Worm (Caenorhabditis elegans) whole organism, L1 larva: Measurements from ENCODE around the gene kcnl-3.
A peak's percentile ranks its signal among the peaks of the same experiment; 100 is the strongest.

Source experiments
- C04F5.9 ChIP-seq: sonication (generic microtip); optimal IDR thresholded peaks from 2 replicates; lab custom pipeline; 2016; ENCODE audit warnings: missing genetic modification characterization, missing compliant biosample characterization
- C16A3.4 ChIP-seq: fragments of 150-350 bp; optimal IDR thresholded peaks from 2 replicates; lab custom pipeline; 2014; ENCODE audit warnings: missing biosample characterization, missing genetic modification characterization
- F16B12.6 ChIP-seq: fragments of 150-350 bp; optimal IDR thresholded peaks from 2 replicates; lab custom pipeline; 2014; ENCODE audit warnings: missing biosample characterization, missing genetic modification characterization
- Y116A8C.19 ChIP-seq: sonication (generic microtip); optimal IDR thresholded peaks from 2 replicates; lab custom pipeline; 2016; ENCODE audit warnings: missing compliant biosample characterization, missing genetic modification characterization, borderline replicate concordance
- alr-1 ChIP-seq: fragments of 200-800 bp; sonication (Bioruptor generic); optimal IDR thresholded peaks from 2 replicates; lab custom pipeline; 2018; ENCODE audit warnings: borderline replicate concordance, mild to moderate bottlenecking, missing genetic modification characterization, missing compliant biosample characterization
- aly-2 ChIP-seq: fragments of 150-350 bp; optimal IDR thresholded peaks from 2 replicates; lab custom pipeline; 2014; ENCODE audit warnings: missing biosample characterization, missing genetic modification characterization
- ama-1 ChIP-seq: fragments of 150-350 bp; optimal IDR thresholded peaks from 2 replicates; lab custom pipeline; 2014
- blmp-1 ChIP-seq: fragments of 150-350 bp; optimal IDR thresholded peaks from 2 replicates; lab custom pipeline; 2014; ENCODE audit warnings: missing biosample characterization, missing genetic modification characterization
- ceh-63 ChIP-seq: fragments of 200-800 bp; sonication (Bioruptor generic); optimal IDR thresholded peaks from 2 replicates; lab custom pipeline; 2018; ENCODE audit warnings: mild to moderate bottlenecking, missing genetic modification characterization, missing compliant biosample characterization
- ceh-8 ChIP-seq: fragments of 200-800 bp; sonication (Bioruptor generic); optimal IDR thresholded peaks from 2 replicates; lab custom pipeline; 2018; ENCODE audit warnings: mild to moderate bottlenecking, missing genetic modification characterization, moderate library complexity, missing compliant biosample characterization
- ceh-82 ChIP-seq, 3 experiments: fragments of 150-350 bp in 1 of 3; sonication (generic microtip) in 2 of 3; optimal IDR thresholded peaks; 2 replicates each; lab custom pipeline; 2014 to 2017; ENCODE audit warnings: missing biosample characterization in 3 of 3, missing genetic modification characterization in 3 of 3
- ceh-88 ChIP-seq: fragments of 200-800 bp; sonication (Bioruptor generic); IDR thresholded peaks from 2 replicates; pipeline ENCODE4 v1.3.6; 2022; ENCODE audit warnings: missing genetic modification characterization, missing compliant biosample characterization
- ces-1 ChIP-seq: fragments of 150-350 bp; optimal IDR thresholded peaks from 2 replicates; lab custom pipeline; 2014; ENCODE audit warnings: missing biosample characterization, missing genetic modification reagents, missing genetic modification characterization
- dpl-1 ChIP-seq, 3 experiments: fragments of 150-350 bp in 2 of 3; sonication (generic microtip) in 1 of 3; optimal IDR thresholded peaks; 2 replicates each; lab custom pipeline; 2014 to 2017; ENCODE audit warnings: missing biosample characterization in 3 of 3, missing genetic modification characterization in 3 of 3, missing genetic modification reagents in 3 of 3
- dsc-1 ChIP-seq: sonication (generic microtip); optimal IDR thresholded peaks from 2 replicates; lab custom pipeline; 2016; ENCODE audit warnings: mild to moderate bottlenecking, missing genetic modification characterization, missing compliant biosample characterization
- efl-1 ChIP-seq, 4 experiments: fragments of 150-350 bp; optimal IDR thresholded peaks in 3 of 4; peaks in 1 of 4; 1 replicate in 1 of 4; 2 replicates in 3 of 4; lab custom pipeline; 2014; ENCODE audit warnings: missing biosample characterization in 2 of 4, missing genetic modification characterization in 2 of 4, missing genetic modification reagents in 2 of 4
- elt-2 ChIP-seq: sonication (generic microtip); optimal IDR thresholded peaks from 2 replicates; lab custom pipeline; 2016; ENCODE audit warnings: missing genetic modification characterization, mild to moderate bottlenecking, inconsistent platforms, missing compliant biosample characterization, missing genetic modification reagents
- ets-5 ChIP-seq: fragments of 200-800 bp; sonication (Bioruptor generic); IDR thresholded peaks from 2 replicates; pipeline ENCODE4 v1.3.6; 2022; ENCODE audit warnings: missing genetic modification characterization, missing compliant biosample characterization
- fkh-10 ChIP-seq: sonication (generic microtip); optimal IDR thresholded peaks from 2 replicates; lab custom pipeline; 2017; ENCODE audit warnings: missing biosample characterization, missing genetic modification reagents, missing genetic modification characterization
- fkh-8 ChIP-seq: sonication (generic microtip); optimal IDR thresholded peaks from 2 replicates; lab custom pipeline; 2016; ENCODE audit warnings: mild to moderate bottlenecking, missing genetic modification characterization, missing compliant biosample characterization
- fos-1 ChIP-seq: fragments of 150-350 bp; optimal IDR thresholded peaks from 2 replicates; lab custom pipeline; 2014; ENCODE audit warnings: missing biosample characterization, missing genetic modification characterization
- grh-1 ChIP-seq: fragments of 200-800 bp; sonication (Bioruptor generic); IDR thresholded peaks from 2 replicates; pipeline ENCODE4 v1.3.6; 2022; ENCODE audit warnings: missing genetic modification reagents, missing genetic modification characterization, missing compliant biosample characterization
- hlh-17 ChIP-seq: fragments of 200-800 bp; sonication (Bioruptor generic); optimal IDR thresholded peaks from 2 replicates; lab custom pipeline; 2018; ENCODE audit warnings: missing genetic modification characterization, mild to moderate bottlenecking, missing compliant biosample characterization, moderate library complexity, borderline replicate concordance
- hlh-4 ChIP-seq: sonication (generic microtip); optimal IDR thresholded peaks from 2 replicates; lab custom pipeline; 2016; ENCODE audit warnings: mild to moderate bottlenecking, missing genetic modification characterization, missing compliant biosample characterization
- irx-1 ChIP-seq: sonication (generic microtip); optimal IDR thresholded peaks from 2 replicates; lab custom pipeline; 2016; ENCODE audit warnings: missing genetic modification characterization, missing compliant biosample characterization
- lin-13 ChIP-seq: fragments of 150-350 bp; optimal IDR thresholded peaks from 2 replicates; lab custom pipeline; 2014; ENCODE audit warnings: missing biosample characterization, missing genetic modification reagents, missing genetic modification characterization
- lin-15B ChIP-seq: fragments of 150-350 bp; sonication (generic microtip); optimal IDR thresholded peaks from 3 replicates; lab custom pipeline; 2014; ENCODE audit warnings: missing biosample characterization, missing genetic modification characterization
- lin-35 ChIP-seq, 2 experiments: fragments of 150-350 bp; optimal IDR thresholded peaks; 2 replicates each; lab custom pipeline; 2014; ENCODE audit warnings: missing biosample characterization in 2 of 2, missing genetic modification characterization in 2 of 2, missing genetic modification reagents in 2 of 2
- lir-3 ChIP-seq: sonication (generic microtip); optimal IDR thresholded peaks from 2 replicates; lab custom pipeline; 2016; ENCODE audit warnings: mild to moderate bottlenecking, missing genetic modification characterization, moderate library complexity, missing compliant biosample characterization; ENCODE audit not compliant: poor library complexity
- lsy-2 ChIP-seq, 2 experiments: fragments of 150-350 bp; optimal IDR thresholded peaks; 2 replicates each; lab custom pipeline; 2014; ENCODE audit warnings: missing biosample characterization in 2 of 2, missing genetic modification characterization in 2 of 2
- mef-2 ChIP-seq: fragments of 150-350 bp; optimal IDR thresholded peaks from 2 replicates; lab custom pipeline; 2014; ENCODE audit warnings: missing biosample characterization, missing genetic modification characterization
- nhr-11 ChIP-seq: fragments of 150-350 bp; optimal IDR thresholded peaks from 2 replicates; lab custom pipeline; 2014; ENCODE audit warnings: missing biosample characterization, missing genetic modification characterization
- nhr-28 ChIP-seq: fragments of 150-350 bp; optimal IDR thresholded peaks from 2 replicates; lab custom pipeline; 2014; ENCODE audit warnings: missing biosample characterization, missing genetic modification characterization
- nhr-47 ChIP-seq: sonication (generic microtip); optimal IDR thresholded peaks from 2 replicates; lab custom pipeline; 2016; ENCODE audit warnings: mild to moderate bottlenecking, missing genetic modification characterization, moderate library complexity, missing compliant biosample characterization
- nhr-71 ChIP-seq: sonication (generic microtip); optimal IDR thresholded peaks from 2 replicates; lab custom pipeline; 2016; ENCODE audit warnings: mild to moderate bottlenecking, missing genetic modification characterization, moderate library complexity, missing compliant biosample characterization
- nhr-76 ChIP-seq: sonication (generic microtip); optimal IDR thresholded peaks from 2 replicates; lab custom pipeline; 2017; ENCODE audit warnings: missing biosample characterization, missing genetic modification characterization
- nhr-84 ChIP-seq: sonication (generic microtip); optimal IDR thresholded peaks from 2 replicates; lab custom pipeline; 2017; ENCODE audit warnings: missing biosample characterization, missing genetic modification characterization
- nhr-90 ChIP-seq: sonication (generic microtip); optimal IDR thresholded peaks from 2 replicates; lab custom pipeline; 2016; ENCODE audit warnings: mild to moderate bottlenecking, missing genetic modification characterization, missing compliant biosample characterization; ENCODE audit not compliant: poor library complexity
- skn-1 ChIP-seq: fragments of 150-350 bp; optimal IDR thresholded peaks from 2 replicates; lab custom pipeline; 2014; ENCODE audit warnings: missing biosample characterization, missing genetic modification characterization
- snpc-4 ChIP-seq: fragments of 150-350 bp; optimal IDR thresholded peaks from 2 replicates; lab custom pipeline; 2014; ENCODE audit warnings: missing biosample characterization, missing genetic modification characterization
- sptf-1 ChIP-seq: fragments of 150-350 bp; optimal IDR thresholded peaks from 2 replicates; lab custom pipeline; 2014; ENCODE audit warnings: missing biosample characterization, missing genetic modification characterization
- sup-37 ChIP-seq: fragments of 200-800 bp; sonication (Bioruptor generic); optimal IDR thresholded peaks from 2 replicates; lab custom pipeline; 2018; ENCODE audit warnings: mild to moderate bottlenecking, missing genetic modification characterization, missing compliant biosample characterization
- swsn-7 ChIP-seq: sonication (generic microtip); optimal IDR thresholded peaks from 2 replicates; lab custom pipeline; 2016; ENCODE audit warnings: missing genetic modification characterization, missing compliant biosample characterization
- tbx-2 ChIP-seq: sonication (generic microtip); optimal IDR thresholded peaks from 2 replicates; lab custom pipeline; 2016; ENCODE audit warnings: missing genetic modification characterization, missing compliant biosample characterization
- tlp-1 ChIP-seq: fragments of 150-350 bp; optimal IDR thresholded peaks from 2 replicates; lab custom pipeline; 2014; ENCODE audit warnings: missing biosample characterization, missing genetic modification characterization
- unc-130 ChIP-seq: fragments of 150-350 bp; optimal IDR thresholded peaks from 2 replicates; lab custom pipeline; 2017; ENCODE audit warnings: missing biosample characterization, missing genetic modification characterization, inconsistent platforms
- unc-62 ChIP-seq: fragments of 150-350 bp; optimal IDR thresholded peaks from 2 replicates; lab custom pipeline; 2014; ENCODE audit warnings: missing biosample characterization, missing genetic modification reagents, missing genetic modification characterization
- vab-15 ChIP-seq: sonication (generic microtip); optimal IDR thresholded peaks from 2 replicates; lab custom pipeline; 2017; ENCODE audit warnings: missing genotype, mild to moderate bottlenecking, missing genetic modification characterization, missing compliant biosample characterization
- xbp-1 ChIP-seq: sonication (generic microtip); optimal IDR thresholded peaks from 2 replicates; lab custom pipeline; 2016; ENCODE audit warnings: missing genetic modification characterization, missing compliant biosample characterization
- zip-4 ChIP-seq: fragments of 200-800 bp; sonication (Bioruptor generic); optimal IDR thresholded peaks from 2 replicates; lab custom pipeline; 2018; ENCODE audit warnings: mild to moderate bottlenecking, missing genetic modification characterization, moderate library complexity, missing compliant biosample characterization
- ztf-11 ChIP-seq, 2 experiments: sonication (generic microtip); optimal IDR thresholded peaks; 2 replicates each; lab custom pipeline; 2016 to 2017; ENCODE audit warnings: missing genetic modification characterization in 2 of 2, missing biosample characterization in 1 of 2, missing compliant biosample characterization in 1 of 2

kcnl-3 gene

ce11 chrX:5354022-5354876, 32.4 kb upstream of the kcnl-3 start, which contains the start of gene pfn-2 (continued):
- TF ChIP-seq C16A3.4 (tag; lab: Kevin White, UChicago) = no peak
- no peak for TF ChIP-seq hlh-17 (GFP tag; lab: Kevin White, UChicago)
- no peak for TF ChIP-seq mef-2 (tag; lab: Kevin White, UChicago)
- no peak for TF ChIP-seq lir-3 (tag; lab: Kevin White, UChicago)
- TF ChIP-seq dsc-1 = peak; percentile 26
- TF ChIP-seq zip-4 (GFP tag; lab: Kevin White, UChicago) = no peak
- peak; percentile 15 for TF ChIP-seq nhr-90 (tag; lab: Kevin White, UChicago)
- TF ChIP-seq aly-2 (tag; lab: Kevin White, UChicago) = no peak
- TF ChIP-seq ets-5 (GFP tag; lab: Robert Waterston, UW) = no peak
- TF ChIP-seq ama-1 = no peak
- peak in 1 of 2 experiments; percentile 4 for TF ChIP-seq lin-35 (GFP tag; optimal IDR thresholded peaks at IDR 0.05; lab: Kevin White, UChicago)
- TF ChIP-seq unc-130 (tag; lab: Kevin White, UChicago) = no peak
- TF ChIP-seq skn-1 = peak; percentile 42
- no peak for TF ChIP-seq F16B12.6 (tag; lab: Kevin White, UChicago)
- peak; percentile 29 for TF ChIP-seq swsn-7 (tag; lab: Kevin White, UChicago)
- no peak for TF ChIP-seq nhr-76 (tag; lab: Kevin White, UChicago)
- TF ChIP-seq C04F5.9 (tag; lab: Kevin White, UChicago) = no peak
- peak in 1 of 2 experiments; percentile 44 for TF ChIP-seq ztf-11 (tag; optimal IDR thresholded peaks at IDR 0.05; lab: Kevin White, UChicago)
- no peak for TF ChIP-seq unc-62 (GFP tag; lab: Kevin White, UChicago)
- TF ChIP-seq elt-2 = no peak
- TF ChIP-seq ceh-8 (GFP tag; lab: Kevin White, UChicago) = peak; percentile 14
- TF ChIP-seq efl-1 (optimal IDR thresholded peaks at IDR 0.05; lab: Kevin White, UChicago) = no peak
- TF ChIP-seq efl-1 (GFP tag; optimal IDR thresholded peaks at IDR 0.05 in 1 of 2; lab: Kevin White, UChicago) = no peak
- TF ChIP-seq snpc-4 (tag; lab: Kevin White, UChicago) = no peak
- TF ChIP-seq nhr-11 (tag; lab: Kevin White, UChicago) = no peak
- no peak for TF ChIP-seq ceh-88 (GFP tag; lab: Robert Waterston, UW)
- no peak for TF ChIP-seq tbx-2 (tag; lab: Kevin White, UChicago)
- TF ChIP-seq fos-1 (tag; lab: Kevin White, UChicago) = no peak
- peak; percentile 65 for TF ChIP-seq blmp-1 (tag; lab: Kevin White, UChicago)
- no peak for TF ChIP-seq lsy-2 (tag; optimal IDR thresholded peaks at IDR 0.05; lab: Kevin White, UChicago)
- no peak for TF ChIP-seq lin-13 (GFP tag; lab: Kevin White, UChicago)
- no peak for TF ChIP-seq irx-1 (tag; lab: Kevin White, UChicago)
- peak in 1 of 3 experiments; percentile 54 for TF ChIP-seq ceh-82 (tag; optimal IDR thresholded peaks at IDR 0.05; lab: Kevin White, UChicago)
- TF ChIP-seq fkh-10 (GFP tag; lab: Kevin White, UChicago) = no peak
- TF ChIP-seq tlp-1 (tag; lab: Kevin White, UChicago) = no peak
- TF ChIP-seq ceh-63 (GFP tag; lab: Kevin White, UChicago) = no peak
- no peak for TF ChIP-seq vab-15
- TF ChIP-seq lin-15B (tag; lab: Kevin White, UChicago) = no peak
- TF ChIP-seq nhr-28 = no peak
- no peak for TF ChIP-seq Y116A8C.19 (tag; lab: Kevin White, UChicago)
- TF ChIP-seq xbp-1 (tag; lab: Kevin White, UChicago) = no peak
- TF ChIP-seq nhr-47 = peak; percentile 23
- TF ChIP-seq nhr-71 (tag; lab: Kevin White, UChicago) = peak; percentile 17
- TF ChIP-seq grh-1 (GFP tag; lab: Robert Waterston, UW) = no peak
- no peak for TF ChIP-seq dpl-1 (GFP tag; optimal IDR thresholded peaks at IDR 0.05; lab: Kevin White, UChicago)
- no peak for TF ChIP-seq ces-1 (GFP tag; lab: Kevin White, UChicago)
- TF ChIP-seq hlh-4 (tag; lab: Kevin White, UChicago) = no peak
- TF ChIP-seq alr-1 (tag; lab: Kevin White, UChicago) = no peak
- no peak for TF ChIP-seq sup-37
- TF ChIP-seq sptf-1 (tag; lab: Kevin White, UChicago) = no peak
- TF ChIP-seq fkh-8 (tag; lab: Kevin White, UChicago) = no peak
- no peak for TF ChIP-seq nhr-84 (tag; lab: Kevin White, UChicago)
